Fruit fly (Drosophila melanogaster): ENCODE measurements around the gene CG7420.

dm6 chr2L:1535231-1535630, 32.5 kb upstream of the CG7420 start:
- TF ChIP-seq h (optimal IDR thresholded peaks at IDR 0.05) (no peak), Sin3A (optimal IDR thresholded peaks at IDR 0.05) (no peak), Myc (optimal IDR thresholded peaks at IDR 0.05) (no peak), psq (optimal IDR thresholded peaks at IDR 0.05) (no peak), ttk (optimal IDR thresholded peaks at IDR 0.05) (no peak)

Measured in Kc167 (cell line).